ENCODE assay signal across 1 fruit fly cellular context in the genomic region with DNA sequence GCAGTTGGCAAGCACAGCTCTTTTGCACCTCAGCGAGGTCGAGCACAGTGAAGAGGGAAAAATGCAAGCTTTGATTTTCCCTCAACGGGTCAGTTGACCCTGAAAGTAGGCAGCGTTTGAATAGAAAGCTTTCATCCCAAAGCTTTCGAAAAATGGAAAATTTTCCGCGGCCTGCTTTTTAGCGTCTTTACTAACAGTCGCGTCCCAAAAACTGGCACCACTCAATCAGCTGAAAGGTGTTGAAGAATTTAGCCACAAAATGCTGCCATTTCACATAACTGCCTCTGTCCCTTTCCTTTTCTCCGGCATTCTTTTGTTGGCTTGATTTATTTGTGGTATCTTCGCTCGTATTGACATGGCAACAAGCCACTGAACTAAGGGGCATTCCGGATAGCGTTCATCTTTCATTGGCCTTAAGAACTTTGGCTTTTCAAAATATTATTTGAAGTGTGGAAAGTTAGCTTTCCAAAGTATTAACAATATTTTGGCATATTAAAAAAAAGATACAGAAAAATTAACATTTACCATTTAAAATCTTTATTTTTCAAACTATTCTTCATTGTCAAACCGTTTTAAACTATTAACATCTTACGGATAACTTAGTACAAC.
TF ChIP-seq lines count a peak whose summit lies in the region.

No protein-coding gene starts in this region.

TF ChIP-seq in whole organism, embryonic, 481 proteins besides CTCF, POLR2A, EP300 and RAD21 (continued from another document):
- no peak for TF ChIP-seq CG16813 (GFP tag; IDR thresholded peaks at IDR 0.05; lab: Robert Waterston, UW; ENCODE audit: partially characterized antibody)
- TF ChIP-seq CG2712 (tag; optimal IDR thresholded peaks at IDR 0.05; lab: Kevin White, UChicago) = no peak
- TF ChIP-seq peb (GFP tag; IDR thresholded peaks at IDR 0.05; lab: Robert Waterston, UW) = no peak
- TF ChIP-seq CG17361 (GFP tag; IDR thresholded peaks at IDR 0.05; lab: Robert Waterston, UW) = peak; percentile 34; the same call in 1 of the 3 replicates
- no peak for TF ChIP-seq CG31365 (tag; optimal IDR thresholded peaks at IDR 0.05; lab: Kevin White, UChicago)
- peak in 1 of 2 experiments; percentile 45 for TF ChIP-seq crp (GFP tag; optimal IDR thresholded peaks at IDR 0.05; lab: Kevin White, UChicago)
- peak; percentile 9 for TF ChIP-seq CG9437 (GFP tag; optimal IDR thresholded peaks at IDR 0.05; lab: Kevin White, UChicago)
- TF ChIP-seq CG34422 (GFP tag; IDR thresholded peaks at IDR 0.05; lab: Robert Waterston, UW) = no peak
- TF ChIP-seq B-H1 (GFP tag; IDR thresholded peaks at IDR 0.05; lab: Robert Waterston, UW) = no peak
- TF ChIP-seq sob (GFP tag; IDR thresholded peaks at IDR 0.05; lab: Robert Waterston, UW) = 0 out of 2 replicates have a peak, but pooled peaks have one; percentile 29
- peak; percentile 48 for TF ChIP-seq CG12769 (tag; optimal IDR thresholded peaks at IDR 0.05; lab: Kevin White, UChicago)
- peak; percentile 85 for TF ChIP-seq sd (tag; optimal IDR thresholded peaks at IDR 0.05; lab: Kevin White, UChicago)
- TF ChIP-seq CG7271 (tag; optimal IDR thresholded peaks at IDR 0.05; lab: Kevin White, UChicago) = no peak
- no peak for TF ChIP-seq Deaf1 (tag; optimal IDR thresholded peaks at IDR 0.05; lab: Kevin White, UChicago)
- peak; percentile 16 for TF ChIP-seq lilli (GFP tag; optimal IDR thresholded peaks at IDR 0.05; lab: Kevin White, UChicago)
- TF ChIP-seq Pdp1 (GFP tag; optimal IDR thresholded peaks at IDR 0.05; lab: Kevin White, UChicago) = peak in 1 of 2 experiments; percentile 37
- TF ChIP-seq aop (GFP tag; IDR thresholded peaks at IDR 0.05; lab: Robert Waterston, UW) = no peak
- TF ChIP-seq Jarid2 (GFP tag; optimal IDR thresholded peaks at IDR 0.05; lab: Kevin White, UChicago) = no peak
- TF ChIP-seq ci (GFP tag; IDR thresholded peaks at IDR 0.05; lab: Robert Waterston, UW) = 0 out of 3 replicates have a peak, but pooled peaks have one; percentile 13
- no peak for TF ChIP-seq grau (tag; optimal IDR thresholded peaks at IDR 0.05; lab: Kevin White, UChicago)
- peak; percentile 40 for TF ChIP-seq Sox102F (GFP tag; optimal IDR thresholded peaks at IDR 0.05; lab: Kevin White, UChicago)
- no peak for TF ChIP-seq wor (GFP tag; IDR thresholded peaks at IDR 0.05; lab: Robert Waterston, UW)
- no peak for TF ChIP-seq CG8290 (GFP tag; optimal IDR thresholded peaks at IDR 0.05; lab: Kevin White, UChicago)
- TF ChIP-seq CG8290 (tag; optimal IDR thresholded peaks at IDR 0.05; lab: Kevin White, UChicago) = peak in 1 of 2 experiments; percentile 46
- TF ChIP-seq pum (GFP tag; optimal IDR thresholded peaks at IDR 0.05; lab: Kevin White, UChicago) = no peak
- TF ChIP-seq sens-2 (GFP tag; IDR thresholded peaks at IDR 0.05; lab: Robert Waterston, UW) = no peak
- TF ChIP-seq CG13287 (GFP tag; IDR thresholded peaks at IDR 0.05; lab: Robert Waterston, UW; ENCODE audit: partially characterized antibody) = peak; percentile 15; the same call in 1 of the 2 replicates
